Worm (Caenorhabditis elegans) whole organism, L2 larva: ENCODE data around the gene plx-2.

ENCODE experiments used
- blmp-1 ChIP-seq: sonication (generic microtip); optimal IDR thresholded peaks from 2 replicates; lab custom pipeline; 2017; ENCODE audit warnings: missing genetic modification characterization, mild to moderate bottlenecking, missing compliant biosample characterization, antibody characterized with exemption, moderate library complexity; ENCODE audit not compliant: insufficient read depth
- lin-13 ChIP-seq: fragments of 150-350 bp; optimal IDR thresholded peaks from 2 replicates; lab custom pipeline; 2014; ENCODE audit warnings: missing biosample characterization, missing genetic modification reagents, missing genetic modification characterization
- nhr-11 ChIP-seq: fragments of 150-350 bp; optimal IDR thresholded peaks from 2 replicates; lab custom pipeline; 2014; ENCODE audit warnings: missing biosample characterization, missing genetic modification characterization
- unc-39 ChIP-seq: fragments of 150-350 bp; optimal IDR thresholded peaks from 2 replicates; lab custom pipeline; 2014; ENCODE audit warnings: missing biosample characterization, missing genetic modification characterization
- zag-1 ChIP-seq: fragments of 150-350 bp; optimal IDR thresholded peaks from 2 replicates; lab custom pipeline; 2014; ENCODE audit warnings: missing biosample characterization, missing genetic modification characterization

DNA sequence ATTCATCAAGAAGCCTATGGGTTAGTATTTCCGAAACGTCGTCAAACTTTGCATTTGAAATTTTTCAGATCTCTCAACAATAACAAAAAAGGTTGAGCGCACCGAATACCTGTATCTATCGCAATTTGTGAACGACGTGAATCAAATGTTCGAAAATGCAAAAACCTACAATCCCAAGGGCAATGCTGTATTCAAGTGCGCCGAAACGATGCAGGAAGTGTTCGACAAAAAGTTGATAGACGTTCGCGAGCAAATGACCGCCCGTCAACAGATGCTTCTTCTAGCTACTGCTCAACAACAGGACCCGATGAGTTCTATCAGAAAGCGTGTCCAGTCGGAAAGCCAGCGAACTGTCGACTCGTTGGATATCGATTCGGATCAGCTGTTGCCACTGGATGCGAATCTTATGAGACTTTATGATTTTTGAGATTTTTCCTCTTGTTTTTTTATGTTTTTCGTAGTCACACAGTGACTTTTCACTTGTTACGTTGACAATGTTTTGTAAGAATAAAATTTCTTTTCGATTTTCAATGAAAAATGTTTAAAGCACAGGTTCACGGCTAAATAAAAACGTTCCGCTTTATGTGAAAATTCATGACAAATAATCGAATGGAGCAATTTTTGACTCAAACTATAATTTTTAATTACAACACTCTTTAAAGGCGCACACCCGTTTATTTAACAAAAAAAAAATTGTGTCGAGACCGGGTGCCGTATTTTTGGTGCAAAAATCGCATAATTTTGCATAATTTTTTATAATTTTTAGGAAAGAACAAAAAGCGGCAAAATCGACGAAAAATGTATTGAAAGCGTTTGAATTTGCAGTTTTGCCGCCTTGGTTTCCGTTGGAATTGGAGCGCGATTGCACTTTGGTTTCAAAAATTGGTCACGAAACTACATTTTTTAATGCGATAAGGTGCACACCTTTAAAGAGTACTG lies 17.1 kb downstream of the plx-2 start:
- TF ChIP-seq nhr-11 (tag; lab: Kevin White, UChicago), result no peak
- no peak for TF ChIP-seq unc-39
- TF ChIP-seq blmp-1 (tag; lab: Kevin White, UChicago), result peak; percentile 11
- TF ChIP-seq zag-1, result no peak
- TF ChIP-seq lin-13 (GFP tag; lab: Kevin White, UChicago), result peak; percentile 31
